Worm (Caenorhabditis elegans) whole organism, L4 larva: ENCODE measurements around the gene Y39H10B.2.

Experiments
- F49E8.2 ChIP-seq: sonication (generic microtip); optimal IDR thresholded peaks from 2 replicates; lab custom pipeline; 2016; ENCODE audit warnings: missing compliant biosample characterization, mild to moderate bottlenecking, missing genetic modification characterization, borderline replicate concordance
- T26A8.4 ChIP-seq: fragments of 200-800 bp; sonication (Bioruptor generic); IDR thresholded peaks from 2 replicates; pipeline ENCODE4 v1.3.6; 2022; ENCODE audit warnings: missing genetic modification characterization, missing compliant biosample characterization
- Y105C5A.15 ChIP-seq: fragments of 200-800 bp; sonication (Bioruptor generic); IDR thresholded peaks from 2 replicates; pipeline ENCODE4 v1.3.6; 2022; ENCODE audit warnings: missing genetic modification characterization, missing compliant biosample characterization
- ZK546.5 ChIP-seq, 2 experiments: sonication (generic microtip); optimal IDR thresholded peaks; 2 replicates each; lab custom pipeline; 2017; ENCODE audit warnings: missing biosample characterization in 2 of 2, missing genetic modification characterization in 2 of 2
- aha-1 ChIP-seq: fragments of 150-350 bp; peaks from one replicate; lab custom pipeline; 2014; ENCODE audit warnings: missing biosample characterization, missing genetic modification characterization
- aly-2 ChIP-seq: sonication (generic microtip); optimal IDR thresholded peaks from 2 replicates; lab custom pipeline; 2018; ENCODE audit warnings: missing biosample characterization, missing genetic modification characterization
- arid-1 ChIP-seq: fragments of 200-800 bp; sonication (Bioruptor generic); conservative IDR thresholded peaks from 2 replicates; pipeline ENCODE4 v1.3.6; 2022; ENCODE audit warnings: missing genetic modification reagents, missing genetic modification characterization, missing compliant biosample characterization
- ceh-20 ChIP-seq: fragments of 200-800 bp; sonication (Bioruptor generic); IDR thresholded peaks from 2 replicates; pipeline ENCODE4 v1.3.6; 2022; ENCODE audit warnings: missing genetic modification reagents, missing genetic modification characterization, missing compliant biosample characterization
- ceh-28 ChIP-seq: fragments of 150-350 bp; optimal IDR thresholded peaks from 2 replicates; lab custom pipeline; 2014; ENCODE audit warnings: missing biosample characterization, missing genetic modification reagents, missing genetic modification characterization
- ceh-62 ChIP-seq: sonication (generic microtip); optimal IDR thresholded peaks from 2 replicates; lab custom pipeline; 2017; ENCODE audit warnings: missing biosample characterization, missing genetic modification characterization
- ceh-82 ChIP-seq: sonication (generic microtip); optimal IDR thresholded peaks from 2 replicates; lab custom pipeline; 2017; ENCODE audit warnings: missing biosample characterization, missing genetic modification characterization
- ces-1 ChIP-seq: fragments of 150-350 bp; sonication (generic microtip); optimal IDR thresholded peaks from 4 replicates; lab custom pipeline; 2014; ENCODE audit warnings: missing biosample characterization, missing genetic modification reagents, missing genetic modification characterization
- daf-16 ChIP-seq, 3 experiments: sonication (generic microtip); optimal IDR thresholded peaks; 2 replicates each; lab custom pipeline; 2016 to 2017; ENCODE audit warnings: missing genetic modification characterization in 3 of 3, missing genetic modification reagents in 3 of 3, mild to moderate bottlenecking in 2 of 3, missing compliant biosample characterization in 2 of 3, missing biosample characterization in 1 of 3, moderate library complexity in 1 of 3
- dmd-6 ChIP-seq: fragments of 200-800 bp; sonication (Bioruptor generic); IDR thresholded peaks from 2 replicates; pipeline ENCODE4 v1.3.6; 2022; ENCODE audit warnings: missing genetic modification reagents, missing genetic modification characterization, missing compliant biosample characterization
- dmd-8 ChIP-seq: fragments of 200-800 bp; sonication (Bioruptor generic); IDR thresholded peaks from 2 replicates; pipeline ENCODE4 v1.3.6; 2022; ENCODE audit warnings: missing genetic modification characterization, missing compliant biosample characterization
- dve-1 ChIP-seq: sonication (generic microtip); optimal IDR thresholded peaks from 2 replicates; lab custom pipeline; 2017; ENCODE audit warnings: antibody characterized with exemption, mild to moderate bottlenecking, missing genetic modification characterization, missing compliant biosample characterization; ENCODE audit not compliant: insufficient read depth
- egl-43 ChIP-seq: fragments of 200-800 bp; sonication (Bioruptor generic); IDR thresholded peaks from 2 replicates; pipeline ENCODE4 v1.3.6; 2022; ENCODE audit warnings: missing genetic modification reagents, missing genetic modification characterization, missing compliant biosample characterization
- fkh-10 ChIP-seq: fragments of 150-350 bp; optimal IDR thresholded peaks from 2 replicates; lab custom pipeline; 2014; ENCODE audit warnings: missing biosample characterization, missing genetic modification reagents, missing genetic modification characterization
- fos-1 ChIP-seq: fragments of 150-350 bp; optimal IDR thresholded peaks from 2 replicates; lab custom pipeline; 2014; ENCODE audit warnings: missing biosample characterization, missing genetic modification characterization
- hlh-11 ChIP-seq: fragments of 200-800 bp; sonication (Bioruptor generic); optimal IDR thresholded peaks from 2 replicates; lab custom pipeline; 2018; ENCODE audit warnings: mild to moderate bottlenecking, missing genetic modification characterization, missing compliant biosample characterization
- hlh-30 ChIP-seq: sonication (generic microtip); optimal IDR thresholded peaks from 2 replicates; lab custom pipeline; 2017; ENCODE audit warnings: antibody characterized with exemption, mild to moderate bottlenecking, missing genetic modification characterization, missing compliant biosample characterization; ENCODE audit not compliant: insufficient read depth
- hmg-1.1 ChIP-seq: fragments of 200-800 bp; sonication (Bioruptor generic); IDR thresholded peaks from 2 replicates; pipeline ENCODE4 v1.3.6; 2022; ENCODE audit warnings: missing genetic modification reagents, missing genetic modification characterization, missing compliant biosample characterization
- lin-15B ChIP-seq: fragments of 150-350 bp; sonication (generic microtip); optimal IDR thresholded peaks from 3 replicates; lab custom pipeline; 2014; ENCODE audit warnings: missing biosample characterization, missing genetic modification characterization
- madf-9 ChIP-seq: fragments of 200-800 bp; sonication (Bioruptor generic); conservative IDR thresholded peaks from 2 replicates; pipeline ENCODE4 v1.3.6; 2022; ENCODE audit warnings: missing genetic modification reagents, missing genetic modification characterization, missing compliant biosample characterization
- mes-2 ChIP-seq: sonication (generic microtip); optimal IDR thresholded peaks from 2 replicates; lab custom pipeline; 2016; ENCODE audit warnings: missing genotype, mild to moderate bottlenecking, missing genetic modification characterization, missing compliant biosample characterization; ENCODE audit not compliant: poor library complexity, severe bottlenecking
- nhr-10 ChIP-seq: fragments of 150-350 bp; optimal IDR thresholded peaks from 2 replicates; lab custom pipeline; 2014; ENCODE audit warnings: missing biosample characterization, missing genetic modification characterization
- nhr-11 ChIP-seq: fragments of 150-350 bp; optimal IDR thresholded peaks from 2 replicates; lab custom pipeline; 2014; ENCODE audit warnings: missing biosample characterization, missing genetic modification characterization
- nhr-25 ChIP-seq: sonication (generic microtip); optimal IDR thresholded peaks from 2 replicates; lab custom pipeline; 2017; ENCODE audit warnings: missing genetic modification characterization, mild to moderate bottlenecking, missing compliant biosample characterization, antibody characterized with exemption, moderate library complexity, borderline replicate concordance; ENCODE audit not compliant: insufficient read depth
- nhr-41 ChIP-seq: fragments of 200-800 bp; sonication (Bioruptor generic); IDR thresholded peaks from 2 replicates; pipeline ENCODE4 v1.3.6; 2022; ENCODE audit warnings: missing genetic modification reagents, missing genetic modification characterization, missing compliant biosample characterization
- pha-4 ChIP-seq, 2 experiments: fragments of 150-350 bp in 1 of 2; fragments of 200-800 bp in 1 of 2; sonication (Bioruptor generic) in 1 of 2; IDR thresholded peaks in 1 of 2; optimal IDR thresholded peaks in 1 of 2; 2 replicates each; pipeline versions ENCODE4 v1.3.6 to Lab custom; 2014 to 2022; ENCODE audit warnings: missing genetic modification characterization in 2 of 2, missing genetic modification reagents in 2 of 2, missing biosample characterization in 1 of 2, missing compliant biosample characterization in 1 of 2
- php-3 ChIP-seq: fragments of 200-800 bp; sonication (Bioruptor generic); IDR thresholded peaks from 2 replicates; pipeline ENCODE4 v1.3.6; 2022; ENCODE audit warnings: missing genetic modification reagents, missing genetic modification characterization, missing compliant biosample characterization
- set-16 ChIP-seq: fragments of 200-800 bp; sonication (Bioruptor generic); IDR thresholded peaks from 2 replicates; pipeline ENCODE4 v1.3.6; 2022; ENCODE audit warnings: missing genetic modification reagents, missing genetic modification characterization, missing compliant biosample characterization
- spr-3 ChIP-seq: fragments of 200-800 bp; sonication (Bioruptor generic); optimal IDR thresholded peaks from 2 replicates; lab custom pipeline; 2018; ENCODE audit warnings: mild to moderate bottlenecking, missing genetic modification characterization, missing compliant biosample characterization
- unc-39 ChIP-seq: sonication (generic microtip); optimal IDR thresholded peaks from 2 replicates; lab custom pipeline; 2017; ENCODE audit warnings: missing biosample characterization, missing genetic modification characterization
- unc-62 ChIP-seq, 3 experiments: fragments of 150-350 bp in 1 of 3; sonication (generic microtip); optimal IDR thresholded peaks in 2 of 3; peaks in 1 of 3; 1 replicate in 1 of 3; 2 replicates in 2 of 3; lab custom pipeline; 2014 to 2017; ENCODE audit warnings: missing biosample characterization in 3 of 3, missing genetic modification characterization in 3 of 3, missing genetic modification reagents in 3 of 3, missing genotype in 1 of 3
- zip-11 ChIP-seq: fragments of 200-800 bp; sonication (Bioruptor generic); IDR thresholded peaks from 2 replicates; pipeline ENCODE4 v1.3.6; 2022; ENCODE audit warnings: missing genetic modification characterization, missing compliant biosample characterization
- zip-2 ChIP-seq: fragments of 150-350 bp; optimal IDR thresholded peaks from 2 replicates; lab custom pipeline; 2014; ENCODE audit warnings: missing biosample characterization, missing genetic modification characterization

Gene Y39H10B.2

DNA sequence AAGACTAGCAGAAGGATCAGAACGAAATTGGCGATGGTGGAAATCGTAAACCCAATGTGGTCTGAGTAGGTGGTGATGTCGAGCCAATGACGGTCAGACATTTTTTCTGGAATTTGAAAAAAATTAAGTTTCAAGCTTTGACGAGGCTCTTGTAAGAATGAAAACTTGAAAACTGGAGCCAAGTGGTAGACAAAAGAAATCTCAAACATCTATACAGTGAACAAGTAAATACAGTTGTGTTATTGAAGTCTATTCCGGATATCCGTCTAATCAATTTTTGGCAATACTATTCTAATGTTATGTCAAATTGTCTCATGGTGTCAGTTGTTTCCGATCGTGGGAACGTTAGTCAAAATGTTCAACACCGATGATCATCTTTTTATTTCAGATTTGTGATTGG is 1.7 kb upstream of the Y39H10B.2 start, which contains the start of gene str-113:
str-113 (minus strand) TSS at position 101 of the 400 bp plus-strand sequence.
- no peak for TF ChIP-seq nhr-25 (tag; lab: Kevin White, UChicago)
- no peak for TF ChIP-seq zip-11 (GFP tag; lab: Robert Waterston, UW)
- no peak for TF ChIP-seq ces-1 (GFP tag; lab: Kevin White, UChicago)
- TF ChIP-seq fkh-10 (GFP tag; lab: Kevin White, UChicago), result no peak
- no peak for TF ChIP-seq ceh-62 (tag; lab: Kevin White, UChicago)
- TF ChIP-seq lin-15B (tag; lab: Kevin White, UChicago), result no peak
- no peak for TF ChIP-seq aly-2 (tag; lab: Kevin White, UChicago)
- TF ChIP-seq unc-39 (tag; lab: Kevin White, UChicago), result no peak
- TF ChIP-seq mes-2 (tag; lab: Kevin White, UChicago), result no peak
- TF ChIP-seq hlh-11 (tag; lab: Kevin White, UChicago), result no peak
- no peak for TF ChIP-seq F49E8.2 (tag; lab: Kevin White, UChicago)
- no peak for TF ChIP-seq ZK546.5 (tag; optimal IDR thresholded peaks at IDR 0.05; lab: Kevin White, UChicago)
- TF ChIP-seq dmd-8 (GFP tag; lab: Robert Waterston, UW), result no peak
- TF ChIP-seq unc-62 (GFP tag; optimal IDR thresholded peaks at IDR 0.05 in 1 of 2; lab: Kevin White, UChicago), result no peak
- no peak for TF ChIP-seq unc-62 (tag; optimal IDR thresholded peaks at IDR 0.05; lab: Kevin White, UChicago)
- no peak for TF ChIP-seq nhr-10 (tag; lab: Kevin White, UChicago)
- TF ChIP-seq ceh-20 (GFP tag; lab: Robert Waterston, UW), result no peak
- no peak for TF ChIP-seq madf-9 (GFP tag; lab: Robert Waterston, UW)
- no peak for TF ChIP-seq ceh-28 (tag; lab: Kevin White, UChicago)
- TF ChIP-seq, all 104 proteins: peak for 0

DNA sequence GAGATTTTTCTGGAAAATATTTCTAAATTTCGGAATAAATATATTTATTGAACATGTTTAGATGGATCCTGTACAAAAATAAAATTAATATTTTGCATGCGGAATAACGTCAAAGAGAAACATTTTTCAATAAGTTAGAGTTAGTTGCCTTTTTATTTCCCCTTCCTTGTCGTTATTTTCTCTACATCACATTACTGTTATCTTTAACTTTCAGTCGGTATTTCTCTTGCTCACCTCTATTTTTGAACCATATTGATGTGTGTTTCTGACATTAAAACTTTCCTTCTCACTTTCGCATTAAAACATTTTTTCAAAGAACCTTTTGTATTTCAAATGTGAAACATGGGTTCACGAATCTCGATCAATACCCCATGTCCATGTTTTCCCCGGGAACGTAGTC is 1.9 kb downstream of the Y39H10B.2 start, which contains the start of gene Y39H10B.3:
Y39H10B.3 (plus strand) TSS at position 301 of the 400 bp plus-strand sequence.
- TF ChIP-seq madf-9 (GFP tag; lab: Robert Waterston, UW) (no peak), nhr-41 (GFP tag; lab: Robert Waterston, UW) (no peak)

DNA sequence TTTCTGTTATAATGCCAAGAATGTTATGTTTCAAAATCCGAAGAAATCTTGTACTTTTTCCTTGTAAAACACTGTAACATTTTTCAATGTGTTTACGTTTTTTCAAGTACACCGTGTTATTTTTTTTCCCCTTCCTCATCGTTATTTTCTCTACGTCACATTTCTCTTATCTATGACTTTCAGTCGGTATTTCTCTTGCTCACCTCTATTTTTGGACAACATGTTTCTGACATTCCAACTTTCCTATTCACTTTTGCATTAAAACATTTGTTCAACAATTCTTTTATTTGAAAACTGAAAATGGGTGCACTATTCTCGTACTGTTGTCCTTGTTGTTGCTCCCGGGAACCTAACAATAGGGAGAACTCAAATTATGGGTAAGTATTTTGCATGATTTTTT is 4.5 kb downstream of the Y39H10B.2 start, which contains the start of gene pals-33:
pals-33 (plus strand) TSS at position 301 of the 400 bp plus-strand sequence.
- TF ChIP-seq fos-1, result no peak
- TF ChIP-seq aha-1 (tag; lab: Kevin White, UChicago), result peak; percentile 27
- TF ChIP-seq ceh-82, result no peak
- TF ChIP-seq T26A8.4, result no peak
- TF ChIP-seq daf-16 (GFP tag; optimal IDR thresholded peaks at IDR 0.05; lab: Kevin White, UChicago), result no peak
- TF ChIP-seq daf-16 (tag; optimal IDR thresholded peaks at IDR 0.05; lab: Kevin White, UChicago), result peak; percentile 56
- no peak for TF ChIP-seq ceh-20 (GFP tag; lab: Robert Waterston, UW)
- TF ChIP-seq zip-2 (tag; lab: Kevin White, UChicago), result no peak

DNA sequence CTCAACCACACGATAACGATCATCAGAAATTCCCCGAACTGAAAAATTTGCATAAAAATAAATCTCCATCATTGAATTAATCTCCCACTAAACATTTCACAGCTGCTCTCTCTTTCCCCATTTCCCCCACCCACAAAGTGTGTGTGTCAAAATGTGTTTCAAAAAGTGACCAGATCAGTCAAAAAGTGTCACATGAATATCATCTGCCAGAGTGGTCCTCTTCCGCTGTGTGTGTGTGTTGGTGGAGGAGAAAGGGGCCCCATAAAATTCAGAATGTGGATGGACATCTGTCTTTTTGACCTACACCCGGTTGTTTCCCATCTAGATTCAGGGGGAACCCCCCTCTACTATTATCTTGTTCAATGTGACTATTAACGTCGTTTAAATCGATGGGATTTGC is 8.6 kb downstream of the Y39H10B.2 start:
- TF ChIP-seq spr-3 (GFP tag; lab: Kevin White, UChicago) (no peak), dve-1 (tag; lab: Kevin White, UChicago) (no peak), egl-43 (no peak), hlh-30 (tag; lab: Kevin White, UChicago) (peak; percentile 45), dmd-6 (GFP tag; lab: Robert Waterston, UW) (no peak), hlh-11 (tag; lab: Kevin White, UChicago) (peak; percentile 41), nhr-11 (tag; lab: Kevin White, UChicago) (peak; percentile 16), mes-2 (tag; lab: Kevin White, UChicago) (no peak)

DNA sequence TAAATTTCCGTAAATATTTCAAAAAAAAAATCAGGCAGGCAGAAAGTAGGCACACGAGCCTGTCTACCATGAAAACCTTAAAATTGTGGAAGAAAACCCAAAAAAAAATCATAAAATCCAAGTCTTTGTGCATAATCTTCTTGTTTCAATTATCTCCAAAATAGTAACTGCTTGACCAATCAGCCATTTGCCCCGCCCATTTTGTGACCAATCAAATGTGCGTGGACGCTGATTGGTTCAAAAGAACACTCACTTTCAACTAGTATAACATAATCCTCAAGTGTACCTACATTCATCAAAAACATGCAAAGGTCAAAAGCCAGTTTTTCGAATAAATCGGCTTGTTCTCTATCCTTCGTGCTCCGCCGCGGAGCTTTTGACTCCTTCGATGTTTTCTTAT is 9.9 kb downstream of the Y39H10B.2 start:
- no peak for TF ChIP-seq hlh-30 (tag; lab: Kevin White, UChicago)
- no peak for TF ChIP-seq nhr-11 (tag; lab: Kevin White, UChicago)
- TF ChIP-seq dve-1 (tag; lab: Kevin White, UChicago), result no peak
- no peak for TF ChIP-seq hmg-1.1 (GFP tag; lab: Robert Waterston, UW)
- no peak for TF ChIP-seq set-16 (GFP tag; lab: Robert Waterston, UW)
- TF ChIP-seq arid-1 (GFP tag; lab: Robert Waterston, UW), result no peak
- TF ChIP-seq unc-62 (GFP tag; optimal IDR thresholded peaks at IDR 0.05 in 1 of 2; lab: Kevin White, UChicago), result peak in 1 of 2 experiments; percentile 71
- TF ChIP-seq unc-62 (tag; optimal IDR thresholded peaks at IDR 0.05; lab: Kevin White, UChicago), result no peak
- TF ChIP-seq aha-1 (tag; lab: Kevin White, UChicago), result peak; percentile 51
- TF ChIP-seq pha-4 (GFP tag; IDR thresholded peaks at IDR 0.05; lab: Robert Waterston, UW), result no peak
- no peak for TF ChIP-seq pha-4 (tag; optimal IDR thresholded peaks at IDR 0.05; lab: Kevin White, UChicago)
- no peak for TF ChIP-seq daf-16 (GFP tag; optimal IDR thresholded peaks at IDR 0.05; lab: Kevin White, UChicago)
- no peak for TF ChIP-seq daf-16 (tag; optimal IDR thresholded peaks at IDR 0.05; lab: Kevin White, UChicago)
- TF ChIP-seq php-3 (GFP tag; lab: Robert Waterston, UW), result no peak
- TF ChIP-seq Y105C5A.15 (GFP tag; lab: Robert Waterston, UW), result no peak
- TF ChIP-seq, all 104 proteins: peak for 2
